Fruit fly (Drosophila melanogaster): Measurements from ENCODE around the gene Cchl.

Gene Cchl

dm6 chr3R:22039480-22039879 lies 12.2 kb upstream of the Cchl start:
- TF ChIP-seq GATAd (GFP tag; optimal IDR thresholded peaks at IDR 0.05) (no peak), tai (GFP tag; optimal IDR thresholded peaks at IDR 0.05) (no peak), Mio (GFP tag; optimal IDR thresholded peaks at IDR 0.05) (no peak), Myc (optimal IDR thresholded peaks at IDR 0.05) (no peak), Rel (GFP tag; optimal IDR thresholded peaks at IDR 0.05) (no peak), Rel (tag; optimal IDR thresholded peaks at IDR 0.05) (no peak), Vsx2 (GFP tag; optimal IDR thresholded peaks at IDR 0.05; ENCODE audit: partially characterized antibody) (no peak), Dfd (GFP tag; optimal IDR thresholded peaks at IDR 0.05) (no peak), HLH106 (tag; optimal IDR thresholded peaks at IDR 0.05) (peak; percentile 19), rgr (GFP tag; optimal IDR thresholded peaks at IDR 0.05) (peak; percentile 71), usp (GFP tag; optimal IDR thresholded peaks at IDR 0.05) (no peak), Sp1 (GFP tag; optimal IDR thresholded peaks at IDR 0.05) (peak; percentile 10), sage (GFP tag; optimal IDR thresholded peaks at IDR 0.05) (no peak), Abd-B (GFP tag; optimal IDR thresholded peaks at IDR 0.05) (no peak), OdsH (GFP tag; optimal IDR thresholded peaks at IDR 0.05) (peak; percentile 61), dmrt93B (GFP tag; optimal IDR thresholded peaks at IDR 0.05) (no peak), Hr78 (GFP tag; optimal IDR thresholded peaks at IDR 0.05) (no peak), Dif (GFP tag; optimal IDR thresholded peaks at IDR 0.05; ENCODE audit: partially characterized antibody) (no peak), fru (GFP tag; optimal IDR thresholded peaks at IDR 0.05) (no peak), psq (GFP tag; optimal IDR thresholded peaks at IDR 0.05) (peak; percentile 50), foxo (GFP tag; optimal IDR thresholded peaks at IDR 0.05) (no peak), ey (GFP tag; optimal IDR thresholded peaks at IDR 0.05) (peak; percentile 62), dsf (GFP tag; optimal IDR thresholded peaks at IDR 0.05; ENCODE audit: borderline replicate concordance) (no peak), br (GFP tag; optimal IDR thresholded peaks at IDR 0.05) (no peak)

- TF ChIP-seq dmrt93B (GFP tag; optimal IDR thresholded peaks at IDR 0.05) (no peak), Rel (GFP tag; optimal IDR thresholded peaks at IDR 0.05) (no peak), Rel (tag; optimal IDR thresholded peaks at IDR 0.05) (peak; percentile 56), Hr78 (GFP tag; optimal IDR thresholded peaks at IDR 0.05) (no peak), HLH106 (tag; optimal IDR thresholded peaks at IDR 0.05) (no peak), brk (GFP tag; optimal IDR thresholded peaks at IDR 0.05) (no peak), h (GFP tag; optimal IDR thresholded peaks at IDR 0.05) (no peak), OdsH (GFP tag; optimal IDR thresholded peaks at IDR 0.05) (no peak), usp (GFP tag; optimal IDR thresholded peaks at IDR 0.05) (no peak), Vsx2 (GFP tag; optimal IDR thresholded peaks at IDR 0.05; ENCODE audit: partially characterized antibody) (no peak), Mio (GFP tag; optimal IDR thresholded peaks at IDR 0.05) (no peak), Hnf4 (GFP tag; optimal IDR thresholded peaks at IDR 0.05) (no peak), N (GFP tag; optimal IDR thresholded peaks at IDR 0.05) (no peak), Jra (GFP tag; optimal IDR thresholded peaks at IDR 0.05) (no peak), Myc (optimal IDR thresholded peaks at IDR 0.05) (peak; percentile 52)
Observed at dm6 chr3R:22035552-22035951, 8.3 kb upstream of the Cchl start.

dm6 chr3R:22034160-22034742 lies 7.0 kb upstream of the Cchl start, which contains the start of the genes CG45099, CG6015, pit and Fadd:
Gene CG45099, minus strand, starts transcription at chr3R:22034286.
Gene CG6015, minus strand, starts transcription at chr3R:22034286.
Gene pit, plus strand, starts transcription at chr3R:22034298.
Gene Fadd, plus strand, starts transcription at chr3R:22034455.
- TF ChIP-seq lola (GFP tag; optimal IDR thresholded peaks at IDR 0.05) (no peak), CG32264 (GFP tag; optimal IDR thresholded peaks at IDR 0.05) (peak; percentile 7)

- no peak for TF ChIP-seq Mio (GFP tag; optimal IDR thresholded peaks at IDR 0.05)
- TF ChIP-seq tai (GFP tag; optimal IDR thresholded peaks at IDR 0.05) = no peak
- no peak for TF ChIP-seq dsf (GFP tag; optimal IDR thresholded peaks at IDR 0.05; ENCODE audit: borderline replicate concordance)
- TF ChIP-seq HLH106 (tag; optimal IDR thresholded peaks at IDR 0.05) = no peak
- TF ChIP-seq Vsx2 (GFP tag; optimal IDR thresholded peaks at IDR 0.05; ENCODE audit: partially characterized antibody) = no peak
- no peak for TF ChIP-seq h (GFP tag; optimal IDR thresholded peaks at IDR 0.05)
- no peak for TF ChIP-seq dmrt93B (GFP tag; optimal IDR thresholded peaks at IDR 0.05)
- TF ChIP-seq CG9705 (GFP tag; optimal IDR thresholded peaks at IDR 0.05) = no peak
- TF ChIP-seq brk (GFP tag; optimal IDR thresholded peaks at IDR 0.05) = no peak
- TF ChIP-seq lola (GFP tag; optimal IDR thresholded peaks at IDR 0.05) = no peak
- no peak for TF ChIP-seq Dif (GFP tag; optimal IDR thresholded peaks at IDR 0.05; ENCODE audit: partially characterized antibody)
- no peak for TF ChIP-seq Myc (optimal IDR thresholded peaks at IDR 0.05)
- no peak for TF ChIP-seq Hnf4 (GFP tag; optimal IDR thresholded peaks at IDR 0.05)
- TF ChIP-seq jim (GFP tag; optimal IDR thresholded peaks at IDR 0.05) = no peak
- TF ChIP-seq GATAd (GFP tag; optimal IDR thresholded peaks at IDR 0.05) = no peak
- TF ChIP-seq N (GFP tag; optimal IDR thresholded peaks at IDR 0.05) = no peak
- no peak for TF ChIP-seq Dfd (GFP tag; optimal IDR thresholded peaks at IDR 0.05)
- TF ChIP-seq Sp1 (GFP tag; optimal IDR thresholded peaks at IDR 0.05) = no peak
- no peak for TF ChIP-seq CG32264 (GFP tag; optimal IDR thresholded peaks at IDR 0.05)
- TF ChIP-seq OdsH (GFP tag; optimal IDR thresholded peaks at IDR 0.05) = no peak
Observed at dm6 chr3R:22031738-22032137, 4.5 kb upstream of the Cchl start, which contains the start of gene CG13409. Gene CG13409, minus strand, starts transcription at chr3R:22031900.

All from whole organism, wandering third instar larva.